Worm (Caenorhabditis elegans) whole organism, late embryonic: ENCODE results near the gene ver-4.

Source experiments
- dmd-4 ChIP-seq: sonication (generic microtip); optimal IDR thresholded peaks from 2 replicates; lab custom pipeline; 2016; ENCODE audit warnings: borderline replicate concordance, missing genetic modification characterization, missing compliant biosample characterization
- hlh-30 ChIP-seq: sonication (generic microtip); optimal IDR thresholded peaks from 2 replicates; lab custom pipeline; 2017; ENCODE audit warnings: antibody characterized with exemption, missing genetic modification characterization, missing compliant biosample characterization; ENCODE audit not compliant: insufficient read depth
- nhr-11 ChIP-seq: fragments of 150-350 bp; optimal IDR thresholded peaks from 2 replicates; lab custom pipeline; 2014; ENCODE audit warnings: missing biosample characterization, missing genetic modification characterization
- nhr-232 ChIP-seq: sonication (generic microtip); optimal IDR thresholded peaks from 2 replicates; lab custom pipeline; 2016; ENCODE audit warnings: missing genetic modification characterization, missing compliant biosample characterization
- pag-3 ChIP-seq: sonication (generic microtip); optimal IDR thresholded peaks from 2 replicates; lab custom pipeline; 2016; ENCODE audit warnings: missing compliant biosample characterization, missing genetic modification characterization, borderline replicate concordance
- pha-4 ChIP-seq: fragments of 150-350 bp; optimal IDR thresholded peaks from 2 replicates; lab custom pipeline; 2018; ENCODE audit warnings: missing biosample characterization, missing genetic modification reagents, missing genetic modification characterization
- tbx-2 ChIP-seq: sonication (generic microtip); optimal IDR thresholded peaks from 2 replicates; lab custom pipeline; 2016; ENCODE audit warnings: missing genetic modification characterization, missing compliant biosample characterization

- TF ChIP-seq nhr-232 (tag; lab: Kevin White, UChicago) (no peak), tbx-2 (tag; lab: Kevin White, UChicago) (no peak), nhr-11 (tag; lab: Kevin White, UChicago) (no peak), dmd-4 (tag; lab: Kevin White, UChicago) (no peak), pha-4 (tag; lab: Kevin White, UChicago) (no peak), hlh-30 (tag; lab: Kevin White, UChicago) (no peak), pag-3 (tag; lab: Kevin White, UChicago) (no peak)
Observed at ce11 chrX:10965508-10965907, 16.6 kb upstream of the ver-4 start.
